Worm (Caenorhabditis elegans) whole organism, L1 larva: Measurements from ENCODE around the gene M163.22.

Experiments
- fos-1 ChIP-seq: fragments of 150-350 bp; optimal IDR thresholded peaks from 2 replicates; lab custom pipeline; 2014; ENCODE audit warnings: missing biosample characterization, missing genetic modification characterization
- nhr-11 ChIP-seq: fragments of 150-350 bp; optimal IDR thresholded peaks from 2 replicates; lab custom pipeline; 2014; ENCODE audit warnings: missing biosample characterization, missing genetic modification characterization
- nhr-76 ChIP-seq: sonication (generic microtip); optimal IDR thresholded peaks from 2 replicates; lab custom pipeline; 2017; ENCODE audit warnings: missing biosample characterization, missing genetic modification characterization
- skn-1 ChIP-seq: fragments of 150-350 bp; optimal IDR thresholded peaks from 2 replicates; lab custom pipeline; 2014; ENCODE audit warnings: missing biosample characterization, missing genetic modification characterization

- TF ChIP-seq fos-1 (tag; lab: Kevin White, UChicago) (no peak), skn-1 (tag; lab: Kevin White, UChicago) (no peak), nhr-11 (no peak), nhr-76 (tag; lab: Kevin White, UChicago) (no peak)
These were observed 20.8 kb downstream of the M163.22 start for ce11 chrX:14486503-14486902.
